Fruit fly (Drosophila melanogaster) whole organism, wandering third instar larva: ENCODE measurements around the gene phtm.

Source experiments
- Abd-B ChIP-seq: fragments of >200 bp; optimal IDR thresholded peaks from 2 replicates; lab custom pipeline; 2017; ENCODE audit warnings: missing biosample characterization, missing genetic modification characterization
- CG9705 ChIP-seq: fragments of 200-800 bp; sonication (Bioruptor generic); optimal IDR thresholded peaks from 2 replicates; lab custom pipeline; 2018; ENCODE audit warnings: missing biosample characterization, mild to moderate bottlenecking, missing genetic modification characterization
- GATAd ChIP-seq: sonication (Bioruptor generic); optimal IDR thresholded peaks from 2 replicates; lab custom pipeline; 2016; ENCODE audit warnings: missing biosample characterization, missing genetic modification characterization
- HLH106 ChIP-seq: fragments of 200-800 bp; optimal IDR thresholded peaks from 3 replicates; lab custom pipeline; 2019; ENCODE audit warnings: missing biosample characterization, mild to moderate bottlenecking, missing genetic modification characterization, moderate library complexity
- Hnf4 ChIP-seq: fragments of 200-800 bp; sonication (Bioruptor generic); optimal IDR thresholded peaks from 2 replicates; lab custom pipeline; 2016; ENCODE audit warnings: missing biosample characterization, mild to moderate bottlenecking, missing genetic modification characterization
- Myc ChIP-seq: fragments of >200 bp; optimal IDR thresholded peaks from 2 replicates; lab custom pipeline; 2017
- Rel ChIP-seq, 2 experiments: fragments of 200-800 bp; sonication (Bioruptor generic) in 1 of 2; optimal IDR thresholded peaks; 2 replicates in 1 of 2; 3 replicates in 1 of 2; lab custom pipeline; 2016 to 2019; ENCODE audit warnings: mild to moderate bottlenecking in 2 of 2, missing biosample characterization in 2 of 2, missing genetic modification characterization in 2 of 2, moderate library complexity in 1 of 2
- br ChIP-seq: fragments of 200-800 bp; sonication (Bioruptor generic); optimal IDR thresholded peaks from 2 replicates; lab custom pipeline; 2016; ENCODE audit warnings: missing biosample characterization, missing genetic modification characterization
- pan ChIP-seq: fragments of >200 bp; optimal IDR thresholded peaks from 2 replicates; lab custom pipeline; 2017
- psq ChIP-seq: fragments of 200-800 bp; sonication (Bioruptor generic); optimal IDR thresholded peaks from 3 replicates; lab custom pipeline; 2017; ENCODE audit warnings: missing biosample characterization, mild to moderate bottlenecking, missing genetic modification characterization, moderate library complexity
- sv ChIP-seq: fragments of 200-800 bp; sonication (Bioruptor generic); optimal IDR thresholded peaks from 3 replicates; lab custom pipeline; 2016; ENCODE audit warnings: missing biosample characterization, missing genetic modification characterization

dm6 chrX:18726270-18726669, 40.7 kb downstream of the phtm start, which contains the start of gene CCKLR-17D1:
- TF ChIP-seq GATAd (GFP tag; lab: Kevin White, UChicago) (no peak), Hnf4 (GFP tag; lab: Kevin White, UChicago) (no peak), Abd-B (GFP tag; lab: Kevin White, UChicago) (no peak), Myc (lab: Kevin White, UChicago) (no peak), pan (lab: Kevin White, UChicago) (no peak), sv (no peak), Rel (GFP tag; optimal IDR thresholded peaks at IDR 0.05; lab: Kevin White, UChicago) (no peak), Rel (tag; optimal IDR thresholded peaks at IDR 0.05; lab: Kevin White, UChicago) (no peak), br (no peak), HLH106 (tag; lab: Kevin White, UChicago) (no peak), CG9705 (no peak), psq (no peak)
